Worm (Caenorhabditis elegans) whole organism, late embryonic: ENCODE data around the gene srw-63.
A peak's percentile ranks its signal among the peaks of the same experiment; 100 is the strongest.

Source experiments
- C38D4.7 ChIP-seq: fragments of 200-800 bp; sonication (Bioruptor generic); optimal IDR thresholded peaks from 2 replicates; lab custom pipeline; 2018; ENCODE audit warnings: mild to moderate bottlenecking, missing genetic modification characterization, moderate library complexity, missing compliant biosample characterization
- K02D7.2 ChIP-seq: sonication (generic microtip); optimal IDR thresholded peaks from 2 replicates; lab custom pipeline; 2017; ENCODE audit warnings: mild to moderate bottlenecking, missing genetic modification characterization, missing compliant biosample characterization
- K09A11.1 ChIP-seq: sonication (generic microtip); optimal IDR thresholded peaks from 2 replicates; lab custom pipeline; 2017; ENCODE audit warnings: antibody characterized with exemption, mild to moderate bottlenecking, missing genetic modification characterization, missing compliant biosample characterization; ENCODE audit not compliant: insufficient read depth
- ahr-1 ChIP-seq: sonication (generic microtip); optimal IDR thresholded peaks from 2 replicates; lab custom pipeline; 2016; ENCODE audit warnings: missing genetic modification characterization, missing compliant biosample characterization
- ama-1 ChIP-seq: fragments of 150-350 bp; optimal IDR thresholded peaks from 2 replicates; lab custom pipeline; 2014
- ceh-18 ChIP-seq: sonication (generic microtip); optimal IDR thresholded peaks from 2 replicates; lab custom pipeline; 2016; ENCODE audit warnings: missing genetic modification characterization, missing compliant biosample characterization
- ceh-19 ChIP-seq: fragments of 200-800 bp; sonication (Bioruptor generic); optimal IDR thresholded peaks from 2 replicates; lab custom pipeline; 2018; ENCODE audit warnings: mild to moderate bottlenecking, missing genetic modification characterization, missing compliant biosample characterization
- ceh-22 ChIP-seq: sonication (generic microtip); optimal IDR thresholded peaks from 2 replicates; lab custom pipeline; 2017; ENCODE audit warnings: missing biosample characterization, missing genetic modification characterization
- ceh-30 ChIP-seq: fragments of 150-350 bp; optimal IDR thresholded peaks from 2 replicates; lab custom pipeline; 2014; ENCODE audit warnings: missing biosample characterization, missing genetic modification characterization
- ceh-34 ChIP-seq: sonication (generic microtip); optimal IDR thresholded peaks from 2 replicates; lab custom pipeline; 2016; ENCODE audit warnings: mild to moderate bottlenecking, missing genetic modification characterization, missing compliant biosample characterization
- ceh-48 ChIP-seq: sonication (generic microtip); optimal IDR thresholded peaks from 2 replicates; lab custom pipeline; 2016; ENCODE audit warnings: missing genetic modification characterization, inconsistent platforms, missing compliant biosample characterization
- che-1 ChIP-seq: sonication (generic microtip); optimal IDR thresholded peaks from 2 replicates; lab custom pipeline; 2016; ENCODE audit warnings: mild to moderate bottlenecking, missing genetic modification characterization, missing compliant biosample characterization
- dve-1 ChIP-seq: sonication (generic microtip); optimal IDR thresholded peaks from 2 replicates; lab custom pipeline; 2017; ENCODE audit warnings: antibody characterized with exemption, mild to moderate bottlenecking, missing genetic modification characterization, missing compliant biosample characterization
- elt-2 ChIP-seq: sonication (generic microtip); optimal IDR thresholded peaks from 2 replicates; lab custom pipeline; 2016; ENCODE audit warnings: missing genetic modification reagents, missing genetic modification characterization, missing compliant biosample characterization
- ets-4 ChIP-seq: sonication (generic microtip); optimal IDR thresholded peaks from 2 replicates; lab custom pipeline; 2016; ENCODE audit warnings: missing genetic modification characterization, missing compliant biosample characterization
- fax-1 ChIP-seq: sonication (generic microtip); optimal IDR thresholded peaks from 2 replicates; lab custom pipeline; 2016; ENCODE audit warnings: missing genotype, missing genetic modification characterization, missing compliant biosample characterization
- gmeb-2 ChIP-seq: sonication (generic microtip); optimal IDR thresholded peaks from 2 replicates; lab custom pipeline; 2016; ENCODE audit warnings: missing genetic modification characterization, inconsistent platforms, missing compliant biosample characterization
- hlh-15 ChIP-seq: sonication (generic microtip); optimal IDR thresholded peaks from 2 replicates; lab custom pipeline; 2016; ENCODE audit warnings: missing genetic modification characterization, missing compliant biosample characterization
- hlh-30 ChIP-seq: sonication (generic microtip); optimal IDR thresholded peaks from 2 replicates; lab custom pipeline; 2017; ENCODE audit warnings: antibody characterized with exemption, missing genetic modification characterization, missing compliant biosample characterization; ENCODE audit not compliant: insufficient read depth
- hlh-8 ChIP-seq: sonication (generic microtip); optimal IDR thresholded peaks from 2 replicates; lab custom pipeline; 2016; ENCODE audit warnings: missing genotype, missing genetic modification characterization, missing compliant biosample characterization
- lim-6 ChIP-seq: sonication (generic microtip); optimal IDR thresholded peaks from 2 replicates; lab custom pipeline; 2016; ENCODE audit warnings: missing genetic modification characterization, missing compliant biosample characterization
- lin-11 ChIP-seq: fragments of 200-800 bp; sonication (Bioruptor generic); optimal IDR thresholded peaks from 2 replicates; lab custom pipeline; 2018; ENCODE audit warnings: mild to moderate bottlenecking, missing genetic modification characterization, missing compliant biosample characterization
- mec-3 ChIP-seq: sonication (generic microtip); optimal IDR thresholded peaks from 2 replicates; lab custom pipeline; 2016; ENCODE audit warnings: borderline replicate concordance, missing genetic modification characterization, missing compliant biosample characterization
- nhr-11 ChIP-seq: fragments of 150-350 bp; optimal IDR thresholded peaks from 2 replicates; lab custom pipeline; 2014; ENCODE audit warnings: missing biosample characterization, missing genetic modification characterization
- pros-1 ChIP-seq: fragments of 150-350 bp; optimal IDR thresholded peaks from 2 replicates; lab custom pipeline; 2014; ENCODE audit warnings: missing biosample characterization, missing genetic modification reagents, missing genetic modification characterization
- sox-2 ChIP-seq: fragments of 200-800 bp; sonication (Bioruptor generic); IDR thresholded peaks from 2 replicates; pipeline ENCODE4 v1.3.6; 2022; ENCODE audit warnings: missing genetic modification reagents, missing genetic modification characterization, missing compliant biosample characterization
- tbx-2 ChIP-seq: sonication (generic microtip); optimal IDR thresholded peaks from 2 replicates; lab custom pipeline; 2016; ENCODE audit warnings: missing genetic modification characterization, missing compliant biosample characterization
- ztf-16 ChIP-seq: sonication (generic microtip); optimal IDR thresholded peaks from 2 replicates; lab custom pipeline; 2017; ENCODE audit warnings: missing genetic modification characterization, missing compliant biosample characterization

The srw-63 gene

ce11 chrIV:14015844-14016243, at the start of gene srw-63:
Gene srw-63 (minus strand): TSS chrIV:14015944.
- no peak for TF ChIP-seq ztf-16 (tag; lab: Kevin White, UChicago)
- TF ChIP-seq hlh-8 (tag; lab: Kevin White, UChicago), result no peak

- no peak for TF ChIP-seq gmeb-2
- no peak for TF ChIP-seq sox-2 (GFP tag; lab: Robert Waterston, UW)
- no peak for TF ChIP-seq ceh-34 (tag; lab: Kevin White, UChicago)
- TF ChIP-seq ceh-18 (tag; lab: Kevin White, UChicago), result no peak
- no peak for TF ChIP-seq nhr-11
- TF ChIP-seq K09A11.1, result no peak
- TF ChIP-seq ets-4 (tag; lab: Kevin White, UChicago), result no peak
Observed at ce11 chrIV:14060612-14061011, 44.9 kb upstream of the srw-63 start, which contains the start of gene Y37A1B.4. Gene Y37A1B.4 (minus strand): TSS chrIV:14060712.

- TF ChIP-seq ceh-22 (tag; lab: Kevin White, UChicago) (no peak), fax-1 (tag; lab: Kevin White, UChicago) (no peak), ceh-30 (tag; lab: Kevin White, UChicago) (no peak), hlh-8 (tag; lab: Kevin White, UChicago) (no peak), ceh-19 (GFP tag; lab: Kevin White, UChicago) (no peak), lim-6 (tag; lab: Kevin White, UChicago) (no peak)
- TF ChIP-seq, all 69 proteins: peak for 0
Observed at ce11 chrIV:14050900-14051299, 35.2 kb upstream of the srw-63 start, which contains the start of gene semo-1. Gene semo-1 (plus strand): TSS chrIV:14051200.

- TF ChIP-seq ztf-16 (tag; lab: Kevin White, UChicago), result no peak
- TF ChIP-seq pros-1 (tag; lab: Kevin White, UChicago), result no peak
- no peak for TF ChIP-seq ets-4 (tag; lab: Kevin White, UChicago)
- no peak for TF ChIP-seq C38D4.7 (GFP tag; lab: Kevin White, UChicago)
- TF ChIP-seq lin-11 (tag; lab: Kevin White, UChicago), result no peak
- peak; percentile 77 for TF ChIP-seq elt-2
- no peak for TF ChIP-seq sox-2 (GFP tag; lab: Robert Waterston, UW)
Observed at ce11 chrIV:14050442-14050841, 34.7 kb upstream of the srw-63 start.

- TF ChIP-seq hlh-30 (peak; percentile 51), tbx-2 (tag; lab: Kevin White, UChicago) (peak; percentile 45), ahr-1 (tag; lab: Kevin White, UChicago) (no peak)
Observed at ce11 chrIV:14046777-14047176, 31.0 kb upstream of the srw-63 start.

ce11 chrIV:14043680-14044079, 27.9 kb upstream of the srw-63 start, which contains the start of gene Y37A1B.7:
Gene Y37A1B.7 (minus strand): TSS chrIV:14043780.
- TF ChIP-seq K02D7.2 (tag; lab: Kevin White, UChicago), result no peak
- TF ChIP-seq ceh-34 (tag; lab: Kevin White, UChicago), result no peak
- no peak for TF ChIP-seq che-1 (tag; lab: Kevin White, UChicago)
- TF ChIP-seq dve-1, result no peak

ce11 chrIV:14034571-14034954, 18.8 kb upstream of the srw-63 start:
- no peak for TF ChIP-seq ama-1 (lab: Kevin White, UChicago)
- TF ChIP-seq ceh-18 (tag; lab: Kevin White, UChicago), result no peak
- TF ChIP-seq mec-3 (tag; lab: Kevin White, UChicago), result no peak
- no peak for TF ChIP-seq ceh-19 (GFP tag; lab: Kevin White, UChicago)
- no peak for TF ChIP-seq hlh-15 (tag; lab: Kevin White, UChicago)
- TF ChIP-seq ceh-48 (tag; lab: Kevin White, UChicago), result peak; percentile 46
